Worm (Caenorhabditis elegans) whole organism, L4 larva: ENCODE data around the gene saeg-1.

ENCODE experiments used
- ZK546.5 ChIP-seq, 2 experiments: sonication (generic microtip); optimal IDR thresholded peaks; 2 replicates each; lab custom pipeline; 2017; ENCODE audit warnings: missing biosample characterization in 2 of 2, missing genetic modification characterization in 2 of 2
- ceh-32 ChIP-seq: sonication (generic microtip); optimal IDR thresholded peaks from 2 replicates; lab custom pipeline; 2016; ENCODE audit warnings: mild to moderate bottlenecking, missing genetic modification characterization, missing compliant biosample characterization; ENCODE audit not compliant: poor library complexity
- dpl-1 ChIP-seq: fragments of 150-350 bp; optimal IDR thresholded peaks from 2 replicates; lab custom pipeline; 2014; ENCODE audit warnings: missing biosample characterization, missing genetic modification reagents, missing genetic modification characterization
- lsy-2 ChIP-seq, 2 experiments: fragments of 150-350 bp in 1 of 2; sonication (generic microtip) in 1 of 2; optimal IDR thresholded peaks; 2 replicates each; lab custom pipeline; 2014 to 2017; ENCODE audit warnings: missing biosample characterization in 2 of 2, missing genetic modification characterization in 2 of 2
- nhr-237 ChIP-seq: sonication (generic microtip); optimal IDR thresholded peaks from 2 replicates; lab custom pipeline; 2017; ENCODE audit warnings: missing biosample characterization, missing genetic modification characterization
- nhr-28 ChIP-seq: fragments of 150-350 bp; optimal IDR thresholded peaks from 2 replicates; lab custom pipeline; 2014; ENCODE audit warnings: missing biosample characterization, missing genetic modification characterization
- pha-4 ChIP-seq, 2 experiments: fragments of 150-350 bp in 1 of 2; fragments of 200-800 bp in 1 of 2; sonication (Bioruptor generic) in 1 of 2; IDR thresholded peaks in 1 of 2; optimal IDR thresholded peaks in 1 of 2; 2 replicates each; pipeline versions ENCODE4 v1.3.6 to Lab custom; 2014 to 2022; ENCODE audit warnings: missing genetic modification characterization in 2 of 2, missing genetic modification reagents in 2 of 2, missing biosample characterization in 1 of 2, missing compliant biosample characterization in 1 of 2
- snpc-4 ChIP-seq: fragments of 150-350 bp; optimal IDR thresholded peaks from 2 replicates; lab custom pipeline; 2014; ENCODE audit warnings: missing biosample characterization, missing genetic modification characterization
- unc-62 ChIP-seq, 3 experiments: fragments of 150-350 bp in 1 of 3; sonication (generic microtip); optimal IDR thresholded peaks in 2 of 3; peaks in 1 of 3; 1 replicate in 1 of 3; 2 replicates in 2 of 3; lab custom pipeline; 2014 to 2017; ENCODE audit warnings: missing biosample characterization in 3 of 3, missing genetic modification characterization in 3 of 3, missing genetic modification reagents in 3 of 3, missing genotype in 1 of 3

DNA sequence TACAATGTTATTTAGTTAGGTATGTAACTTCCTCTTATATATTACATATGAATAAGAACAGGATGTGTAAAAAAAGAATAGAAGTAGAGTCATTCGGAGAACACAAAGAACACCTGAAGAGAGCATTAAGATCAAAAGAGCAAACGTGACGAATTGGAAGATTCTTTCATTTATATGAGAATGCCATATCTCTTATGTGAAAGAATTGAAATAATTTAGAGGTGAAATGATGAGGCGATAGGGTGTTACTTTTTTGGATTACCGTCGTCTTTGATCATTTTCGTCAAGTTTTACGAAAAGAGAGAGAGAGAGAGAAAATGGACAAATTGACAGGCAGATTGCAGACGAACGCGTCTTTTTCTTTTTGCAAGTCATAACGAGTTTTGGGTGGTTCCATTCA is 11.0 kb upstream of the saeg-1 start:
- no peak for TF ChIP-seq dpl-1 (GFP tag; lab: Kevin White, UChicago)
- no peak for TF ChIP-seq ceh-32 (tag; lab: Kevin White, UChicago)
- TF ChIP-seq unc-62 (GFP tag; optimal IDR thresholded peaks at IDR 0.05 in 1 of 2; lab: Kevin White, UChicago): peak in 1 of 2 experiments; percentile 14
- TF ChIP-seq unc-62 (tag; optimal IDR thresholded peaks at IDR 0.05; lab: Kevin White, UChicago): no peak
- no peak for TF ChIP-seq ZK546.5 (tag; optimal IDR thresholded peaks at IDR 0.05; lab: Kevin White, UChicago)
- no peak for TF ChIP-seq nhr-237 (tag; lab: Kevin White, UChicago)
- TF ChIP-seq snpc-4 (tag; lab: Kevin White, UChicago): no peak
- TF ChIP-seq pha-4 (GFP tag; IDR thresholded peaks at IDR 0.05; lab: Robert Waterston, UW): no peak
- TF ChIP-seq pha-4 (tag; optimal IDR thresholded peaks at IDR 0.05; lab: Kevin White, UChicago): no peak
- TF ChIP-seq nhr-28 (tag; lab: Kevin White, UChicago): peak; percentile 12
- peak in 1 of 2 experiments; percentile 51 for TF ChIP-seq lsy-2 (tag; optimal IDR thresholded peaks at IDR 0.05; lab: Kevin White, UChicago)
